Worm (Caenorhabditis elegans): ENCODE results near the gene nurf-1.

Gene nurf-1

ce11 chrII:14404741-14405488 is 14.4 kb downstream of the nurf-1 start (continued):
- TF ChIP-seq hlh-6 (tag; optimal IDR thresholded peaks at IDR 0.05): no peak
- TF ChIP-seq syd-9 (tag; optimal IDR thresholded peaks at IDR 0.05): no peak
- TF ChIP-seq ceh-24 (tag; optimal IDR thresholded peaks at IDR 0.05): no peak
- peak; percentile 45 for TF ChIP-seq C08G9.2 (tag; optimal IDR thresholded peaks at IDR 0.05)
- TF ChIP-seq ets-4 (tag; optimal IDR thresholded peaks at IDR 0.05): peak; percentile 85
- TF ChIP-seq ceh-48 (tag; optimal IDR thresholded peaks at IDR 0.05): no peak
- TF ChIP-seq nhr-11 (tag; optimal IDR thresholded peaks at IDR 0.05): no peak
- TF ChIP-seq ceh-45 (GFP tag; IDR thresholded peaks at IDR 0.05): no peak
- no peak for TF ChIP-seq K09A11.1 (tag; optimal IDR thresholded peaks at IDR 0.05; ENCODE audit: insufficient read depth)
- no peak for TF ChIP-seq ceh-6 (GFP tag; optimal IDR thresholded peaks at IDR 0.05)
- no peak for TF ChIP-seq elt-2 (tag; optimal IDR thresholded peaks at IDR 0.05)
- no peak for TF ChIP-seq lin-11 (tag; optimal IDR thresholded peaks at IDR 0.05)
- peak; percentile 48 for TF ChIP-seq dmd-4 (tag; optimal IDR thresholded peaks at IDR 0.05; ENCODE audit: borderline replicate concordance)

DNA sequence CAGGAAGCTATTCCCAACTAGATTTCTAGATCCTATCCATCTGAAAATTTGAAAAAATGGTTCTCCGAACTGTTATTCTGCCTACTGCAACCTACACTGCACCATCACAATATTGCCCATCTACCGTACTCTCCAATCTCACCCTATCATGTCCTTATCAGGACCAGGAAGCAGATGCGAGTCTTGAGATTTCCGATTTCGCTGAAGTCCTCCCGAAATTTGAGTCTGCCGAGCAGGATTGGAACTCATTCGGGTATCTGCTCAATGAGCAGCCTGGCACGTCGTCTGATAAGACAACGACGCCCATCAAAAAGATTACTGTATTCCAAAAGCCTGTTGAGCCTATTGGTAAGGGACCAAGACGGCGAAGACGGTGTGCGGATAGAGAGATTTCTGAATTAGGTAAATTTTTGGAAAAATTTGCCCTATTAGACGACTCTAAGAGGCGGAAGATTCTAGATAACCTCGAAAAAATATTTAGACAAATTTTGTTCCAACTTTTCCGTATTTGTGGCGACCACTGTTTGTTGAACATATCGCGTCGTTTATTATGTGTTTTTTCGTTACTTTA is 15.1 kb downstream of the nurf-1 start:
- no peak for TF ChIP-seq ceh-2 (tag; optimal IDR thresholded peaks at IDR 0.05)
- TF ChIP-seq ama-1 (optimal IDR thresholded peaks at IDR 0.05): peak; percentile 95
- TF ChIP-seq ahr-1 (tag; optimal IDR thresholded peaks at IDR 0.05): peak; percentile 12
- peak; percentile 43 for TF ChIP-seq ceh-31 (tag; optimal IDR thresholded peaks at IDR 0.05)
- TF ChIP-seq C08G9.2 (tag; optimal IDR thresholded peaks at IDR 0.05): no peak
- peak; percentile 2 for TF ChIP-seq elt-2 (tag; optimal IDR thresholded peaks at IDR 0.05)

DNA sequence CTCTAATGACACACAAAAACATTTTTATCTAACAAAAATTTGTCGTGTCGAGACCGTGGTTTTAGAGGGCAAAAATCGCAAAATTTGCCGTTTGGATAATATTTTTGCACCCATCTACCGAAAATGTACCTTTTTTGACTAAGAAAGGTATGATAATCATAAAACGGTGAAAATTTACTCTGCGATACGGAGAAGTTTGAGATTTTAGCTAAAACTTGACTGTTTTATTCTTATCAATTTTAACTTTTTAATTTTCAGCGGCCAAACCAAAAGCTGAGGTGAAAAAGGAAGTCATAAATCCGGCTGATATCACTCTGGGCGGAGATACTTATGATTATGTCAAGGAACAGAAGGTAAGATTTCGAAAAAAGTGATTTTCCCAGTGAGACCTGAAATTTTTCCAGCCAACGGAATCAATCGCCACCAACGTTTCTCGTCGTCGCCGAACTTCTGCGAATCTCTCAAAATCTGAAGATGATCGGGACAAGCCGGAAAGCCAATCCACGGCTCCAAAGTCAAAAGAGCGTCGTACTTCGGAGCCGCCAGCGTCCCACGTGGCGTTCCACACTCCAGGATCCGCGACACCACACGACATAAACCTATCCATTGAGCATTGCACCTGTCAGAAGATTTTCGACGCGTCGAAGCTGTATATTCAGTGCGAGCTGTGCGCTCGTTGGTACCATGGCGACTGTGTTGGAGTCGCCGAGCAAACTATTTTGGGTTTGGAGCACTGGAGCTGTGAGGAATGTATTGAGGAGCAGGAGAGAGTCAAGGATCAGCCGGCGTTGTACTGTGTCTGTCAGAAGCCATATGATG is 15.8 kb downstream of the nurf-1 start:
- TF ChIP-seq elt-4 (tag; optimal IDR thresholded peaks at IDR 0.05): no peak
- no peak for TF ChIP-seq ztf-16 (tag; optimal IDR thresholded peaks at IDR 0.05)
- peak; percentile 52 for TF ChIP-seq sdc-2 (tag; optimal IDR thresholded peaks at IDR 0.05)
- no peak for TF ChIP-seq eyg-1 (tag; optimal IDR thresholded peaks at IDR 0.05)
- no peak for TF ChIP-seq odd-2 (tag; optimal IDR thresholded peaks at IDR 0.05)
- TF ChIP-seq fkh-6 (tag; optimal IDR thresholded peaks at IDR 0.05): peak; percentile 56
- no peak for TF ChIP-seq pat-9 (tag; optimal IDR thresholded peaks at IDR 0.05)
- TF ChIP-seq ceh-34 (tag; optimal IDR thresholded peaks at IDR 0.05): peak; percentile 3

DNA sequence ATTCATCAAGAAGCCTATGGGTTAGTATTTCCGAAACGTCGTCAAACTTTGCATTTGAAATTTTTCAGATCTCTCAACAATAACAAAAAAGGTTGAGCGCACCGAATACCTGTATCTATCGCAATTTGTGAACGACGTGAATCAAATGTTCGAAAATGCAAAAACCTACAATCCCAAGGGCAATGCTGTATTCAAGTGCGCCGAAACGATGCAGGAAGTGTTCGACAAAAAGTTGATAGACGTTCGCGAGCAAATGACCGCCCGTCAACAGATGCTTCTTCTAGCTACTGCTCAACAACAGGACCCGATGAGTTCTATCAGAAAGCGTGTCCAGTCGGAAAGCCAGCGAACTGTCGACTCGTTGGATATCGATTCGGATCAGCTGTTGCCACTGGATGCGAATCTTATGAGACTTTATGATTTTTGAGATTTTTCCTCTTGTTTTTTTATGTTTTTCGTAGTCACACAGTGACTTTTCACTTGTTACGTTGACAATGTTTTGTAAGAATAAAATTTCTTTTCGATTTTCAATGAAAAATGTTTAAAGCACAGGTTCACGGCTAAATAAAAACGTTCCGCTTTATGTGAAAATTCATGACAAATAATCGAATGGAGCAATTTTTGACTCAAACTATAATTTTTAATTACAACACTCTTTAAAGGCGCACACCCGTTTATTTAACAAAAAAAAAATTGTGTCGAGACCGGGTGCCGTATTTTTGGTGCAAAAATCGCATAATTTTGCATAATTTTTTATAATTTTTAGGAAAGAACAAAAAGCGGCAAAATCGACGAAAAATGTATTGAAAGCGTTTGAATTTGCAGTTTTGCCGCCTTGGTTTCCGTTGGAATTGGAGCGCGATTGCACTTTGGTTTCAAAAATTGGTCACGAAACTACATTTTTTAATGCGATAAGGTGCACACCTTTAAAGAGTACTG is 17.1 kb downstream of the nurf-1 start:
- peak; percentile 66 for TF ChIP-seq ceh-30 (tag; optimal IDR thresholded peaks at IDR 0.05)
- no peak for TF ChIP-seq C08G9.2 (tag; optimal IDR thresholded peaks at IDR 0.05)
- TF ChIP-seq tbx-2 (tag; optimal IDR thresholded peaks at IDR 0.05): peak; percentile 5
- TF ChIP-seq pqm-1 (tag; optimal IDR thresholded peaks at IDR 0.05): no peak
- peak; percentile 28 for TF ChIP-seq ama-1 (optimal IDR thresholded peaks at IDR 0.05)
- TF ChIP-seq ceh-24 (tag; optimal IDR thresholded peaks at IDR 0.05): peak; percentile 32
- TF ChIP-seq ceh-31 (tag; optimal IDR thresholded peaks at IDR 0.05): peak; percentile 2
- peak; percentile 4 for TF ChIP-seq dmd-4 (tag; optimal IDR thresholded peaks at IDR 0.05; ENCODE audit: borderline replicate concordance)

DNA sequence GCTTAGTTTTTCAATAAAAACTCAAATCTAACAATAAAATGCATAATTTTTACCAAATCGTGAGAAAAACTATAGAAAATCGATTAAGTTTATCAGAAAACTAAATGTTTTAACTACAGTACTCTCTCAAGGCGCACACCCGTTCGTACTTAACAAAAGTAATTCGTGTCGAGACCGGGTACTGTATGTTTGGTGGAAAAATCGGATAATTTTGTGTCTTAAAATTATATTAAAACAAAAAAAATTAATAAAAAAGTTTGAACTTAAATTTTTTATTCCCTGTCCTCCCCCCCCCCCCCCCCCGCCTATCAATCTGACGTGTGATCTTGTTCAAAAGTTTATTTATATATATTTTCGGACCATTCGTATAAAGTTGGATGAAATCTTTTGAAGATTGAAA is 17.8 kb downstream of the nurf-1 start, which contains the start of gene F26H11.4:
TSS of gene F26H11.4 (plus strand) at position 301 of the 400 bp plus-strand sequence.
- TF ChIP-seq fax-1 (tag; optimal IDR thresholded peaks at IDR 0.05): no peak
- TF ChIP-seq pqm-1 (tag; optimal IDR thresholded peaks at IDR 0.05): no peak
- no peak for TF ChIP-seq pax-1 (tag; optimal IDR thresholded peaks at IDR 0.05)
- no peak for TF ChIP-seq pag-3 (tag; optimal IDR thresholded peaks at IDR 0.05; ENCODE audit: borderline replicate concordance)
- no peak for TF ChIP-seq ttx-3 (tag; optimal IDR thresholded peaks at IDR 0.05)
- no peak for TF ChIP-seq pha-2 (tag; optimal IDR thresholded peaks at IDR 0.05)
- TF ChIP-seq ceh-14 (tag; optimal IDR thresholded peaks at IDR 0.05): no peak
- TF ChIP-seq dmd-4 (tag; optimal IDR thresholded peaks at IDR 0.05; ENCODE audit: borderline replicate concordance): no peak
- no peak for TF ChIP-seq hlh-6 (tag; optimal IDR thresholded peaks at IDR 0.05)
- no peak for TF ChIP-seq Y22D7AL.16 (tag; optimal IDR thresholded peaks at IDR 0.05)
- TF ChIP-seq ceh-30 (tag; optimal IDR thresholded peaks at IDR 0.05): no peak
- TF ChIP-seq sox-2 (GFP tag; IDR thresholded peaks at IDR 0.05): no peak
- no peak for TF ChIP-seq ceh-24 (tag; optimal IDR thresholded peaks at IDR 0.05)
- no peak for TF ChIP-seq ama-1 (optimal IDR thresholded peaks at IDR 0.05)
- TF ChIP-seq ceh-22 (tag; optimal IDR thresholded peaks at IDR 0.05): no peak
- TF ChIP-seq ceh-2 (tag; optimal IDR thresholded peaks at IDR 0.05): no peak
- TF ChIP-seq lim-6 (tag; optimal IDR thresholded peaks at IDR 0.05): no peak
- TF ChIP-seq T23F11.4 (GFP tag; optimal IDR thresholded peaks at IDR 0.05): no peak
